Fruit fly (Drosophila melanogaster): ENCODE measurements around the gene CG34277.

Gene CG34277

dm6 chr3R:5331764-5332405 lies 37.5 kb upstream of the CG34277 start (continued):
- TF ChIP-seq Sox102F (GFP tag; optimal IDR thresholded peaks at IDR 0.05) (peak; percentile 50), CG10669 (GFP tag; optimal IDR thresholded peaks at IDR 0.05) (peak; percentile 70), Eip78C (GFP tag) (peak; percentile 91), CG8632 (GFP tag; optimal IDR thresholded peaks at IDR 0.05) (peak; percentile 24), CG10631 (GFP tag; optimal IDR thresholded peaks at IDR 0.05) (peak; percentile 63), Hr38 (GFP tag; optimal IDR thresholded peaks at IDR 0.05) (no peak), CG34406 (GFP tag; optimal IDR thresholded peaks at IDR 0.05) (peak; percentile 43), CG32006 (GFP tag; optimal IDR thresholded peaks at IDR 0.05) (no peak), CG7368 (GFP tag; optimal IDR thresholded peaks at IDR 0.05) (peak; percentile 38), CG8119 (GFP tag; IDR thresholded peaks at IDR 0.05) (no peak), Sox15 (GFP tag; optimal IDR thresholded peaks at IDR 0.05) (peak; percentile 43), dsx (GFP tag; optimal IDR thresholded peaks at IDR 0.05; ENCODE audit: poor library complexity, severe bottlenecking) (peak; percentile 68), CG6808 (GFP tag; optimal IDR thresholded peaks at IDR 0.05) (peak; percentile 50)

- TF ChIP-seq Sox15 (GFP tag; optimal IDR thresholded peaks at IDR 0.05) (no peak), lz (GFP tag; optimal IDR thresholded peaks at IDR 0.05) (no peak), dsx (GFP tag; optimal IDR thresholded peaks at IDR 0.05; ENCODE audit: poor library complexity, severe bottlenecking) (no peak)
Observed at dm6 chr3R:5346707-5347323, 22.5 kb upstream of the CG34277 start.

- TF ChIP-seq net (GFP tag; optimal IDR thresholded peaks at IDR 0.05) (no peak), CG6163 (GFP tag; IDR thresholded peaks at IDR 0.05) (0 out of 3 replicates have a peak, but pooled peaks have one; percentile 28)
Observed at dm6 chr3R:5350393-5350972, 18.9 kb upstream of the CG34277 start, which contains the start of gene mtd. mtd (minus strand) TSS chr3R:5350443.

- TF ChIP-seq Eip75B (GFP tag; optimal IDR thresholded peaks at IDR 0.05): peak; percentile 34
- TF ChIP-seq fkh (GFP tag; optimal IDR thresholded peaks at IDR 0.05): peak; percentile 16
- TF ChIP-seq Hr39 (GFP tag; optimal IDR thresholded peaks at IDR 0.05): no peak
- TF ChIP-seq CG6854 (GFP tag; optimal IDR thresholded peaks at IDR 0.05): no peak
- TF ChIP-seq Met (GFP tag; optimal IDR thresholded peaks at IDR 0.05): peak; percentile 33
- no peak for TF ChIP-seq CG16779 (tag; optimal IDR thresholded peaks at IDR 0.05)
- no peak for TF ChIP-seq Eip93F (GFP tag; optimal IDR thresholded peaks at IDR 0.05)
- TF ChIP-seq esn (GFP tag; optimal IDR thresholded peaks at IDR 0.05): peak; percentile 34
- TF ChIP-seq Smox (GFP tag; optimal IDR thresholded peaks at IDR 0.05): no peak
- no peak for TF ChIP-seq CG9139 (GFP tag; optimal IDR thresholded peaks at IDR 0.05)
- TF ChIP-seq CG6808 (GFP tag; optimal IDR thresholded peaks at IDR 0.05): no peak
- TF ChIP-seq CG8632 (GFP tag; optimal IDR thresholded peaks at IDR 0.05): no peak
- TF ChIP-seq CG11294 (GFP tag; IDR thresholded peaks at IDR 0.05): no peak
- peak; percentile 55 for TF ChIP-seq Eip78C (GFP tag)
- peak; percentile 24 for TF ChIP-seq topi (GFP tag; optimal IDR thresholded peaks at IDR 0.05)
- TF ChIP-seq CG4318 (GFP tag; optimal IDR thresholded peaks at IDR 0.05): no peak
- TF ChIP-seq OdsH (GFP tag; optimal IDR thresholded peaks at IDR 0.05): no peak
- no peak for TF ChIP-seq svp (GFP tag)
- no peak for TF ChIP-seq CG8119 (GFP tag; IDR thresholded peaks at IDR 0.05)
- TF ChIP-seq dsx (GFP tag; optimal IDR thresholded peaks at IDR 0.05; ENCODE audit: poor library complexity, severe bottlenecking): peak; percentile 41
- no peak for TF ChIP-seq CG10669 (GFP tag; optimal IDR thresholded peaks at IDR 0.05)
- TF ChIP-seq Sox14 (GFP tag; optimal IDR thresholded peaks at IDR 0.05): peak; percentile 44
- TF ChIP-seq CG31627 (GFP tag; optimal IDR thresholded peaks at IDR 0.05): peak; percentile 1
- TF ChIP-seq CG11762 (GFP tag; optimal IDR thresholded peaks at IDR 0.05; ENCODE audit: insufficient read depth): no peak
- no peak for TF ChIP-seq Blimp-1 (GFP tag; optimal IDR thresholded peaks at IDR 0.05)
- peak; percentile 13 for TF ChIP-seq lz (GFP tag; optimal IDR thresholded peaks at IDR 0.05)
- no peak for TF ChIP-seq CG7368 (GFP tag; optimal IDR thresholded peaks at IDR 0.05)
Observed at dm6 chr3R:5354373-5355134, 14.8 kb upstream of the CG34277 start, which contains the start of the genes CG11999 and CG1161. CG11999 (minus strand) TSS chr3R:5354747. CG1161 (plus strand) TSS chr3R:5355092.

Measured in whole organism, prepupa.